Fruit fly (Drosophila melanogaster) whole organism, embryonic: ENCODE measurements around the gene CG6966.
A peak's percentile ranks its signal among the peaks of the same experiment; 100 is the strongest.

Experiments
- Antp ChIP-seq: fragments of 200-800 bp; sonication (Bioruptor generic); optimal IDR thresholded peaks from 3 replicates; lab custom pipeline; 2016; ENCODE audit warnings: missing biosample characterization, missing genetic modification characterization
- Atf6 ChIP-seq: fragments of 200-800 bp; sonication (Bioruptor generic); IDR thresholded peaks from 2 replicates; pipeline ENCODE4 v1.3.6; 2022; ENCODE audit warnings: missing biosample characterization, missing genetic modification characterization
- CG10274 ChIP-seq: fragments of 200-800 bp; sonication (Bioruptor generic); optimal IDR thresholded peaks from 3 replicates; lab custom pipeline; 2017; ENCODE audit warnings: missing biosample characterization, mild to moderate bottlenecking, missing genetic modification characterization
- CG11504 ChIP-seq: fragments of 200-800 bp; sonication (Bioruptor generic); optimal IDR thresholded peaks from 3 replicates; lab custom pipeline; 2019; ENCODE audit warnings: missing biosample characterization, mild to moderate bottlenecking, missing genetic modification characterization, moderate library complexity
- CG15479 ChIP-seq: fragments of 200-800 bp; sonication (Bioruptor generic); optimal IDR thresholded peaks from 3 replicates; lab custom pipeline; 2019; ENCODE audit warnings: missing biosample characterization, mild to moderate bottlenecking, missing genetic modification characterization, moderate library complexity
- CG2116 ChIP-seq: fragments of 200-800 bp; sonication (Bioruptor generic); optimal IDR thresholded peaks from 3 replicates; lab custom pipeline; 2018; ENCODE audit warnings: missing biosample characterization, mild to moderate bottlenecking, missing genetic modification characterization
- CG31388 ChIP-seq: fragments of 200-800 bp; sonication (Bioruptor generic); optimal IDR thresholded peaks from 2 replicates; lab custom pipeline; 2016; ENCODE audit warnings: missing biosample characterization, missing genetic modification characterization
- CG32532 ChIP-seq: fragments of 200-800 bp; sonication (Bioruptor generic); IDR thresholded peaks from 2 replicates; pipeline ENCODE4 v1.3.6; 2022; ENCODE audit warnings: missing biosample characterization, missing genetic modification characterization
- CG34224 ChIP-seq: fragments of 200-800 bp; sonication (Bioruptor generic); IDR thresholded peaks from 3 replicates; pipeline ENCODE4 v1.3.6; 2022; ENCODE audit warnings: missing biosample characterization, missing genetic modification characterization; ENCODE audit not compliant: partially characterized antibody
- CG4360 ChIP-seq: fragments of 200-800 bp; sonication (Bioruptor generic); IDR thresholded peaks from 2 replicates; pipeline ENCODE4 v1.3.6; 2022; ENCODE audit warnings: missing biosample characterization, missing genetic modification characterization
- CG6683 ChIP-seq: fragments of 200-800 bp; sonication (Bioruptor generic); optimal IDR thresholded peaks from 2 replicates; lab custom pipeline; 2017; ENCODE audit warnings: missing biosample characterization, mild to moderate bottlenecking, missing genetic modification characterization, missing genetic modification reagents
- CG7556 ChIP-seq: fragments of 200-800 bp; sonication (Bioruptor generic); optimal IDR thresholded peaks from 2 replicates; lab custom pipeline; 2017; ENCODE audit warnings: missing biosample characterization, mild to moderate bottlenecking, missing genetic modification characterization
- CG8944 ChIP-seq: fragments of 200-800 bp; sonication (Bioruptor generic); optimal IDR thresholded peaks from 3 replicates; lab custom pipeline; 2016; ENCODE audit warnings: missing biosample characterization, missing genetic modification characterization
- CG9215 ChIP-seq: fragments of 200-800 bp; sonication (Bioruptor generic); IDR thresholded peaks from 2 replicates; pipeline ENCODE4 v1.3.6; 2022; ENCODE audit warnings: missing biosample characterization, missing genetic modification characterization
- CrebB ChIP-seq: fragments of 200-800 bp; sonication (Bioruptor generic); optimal IDR thresholded peaks from 3 replicates; lab custom pipeline; 2018; ENCODE audit warnings: missing biosample characterization, mild to moderate bottlenecking, missing genetic modification characterization
- D19B ChIP-seq: fragments of 200-800 bp; sonication (Bioruptor generic); optimal IDR thresholded peaks from 2 replicates; lab custom pipeline; 2017; ENCODE audit warnings: missing biosample characterization, mild to moderate bottlenecking, missing genetic modification characterization
- Doc2 ChIP-seq: fragments of 200-800 bp; sonication (Bioruptor generic); IDR thresholded peaks from 2 replicates; pipeline ENCODE4 v1.3.6; 2022; ENCODE audit warnings: missing biosample characterization, missing genetic modification characterization
- Drgx ChIP-seq: fragments of 200-800 bp; sonication (Bioruptor generic); IDR thresholded peaks from 2 replicates; pipeline ENCODE4 v1.3.6; 2022; ENCODE audit warnings: missing biosample characterization, missing genetic modification characterization
- Elba2 ChIP-seq: fragments of 200-800 bp; sonication (Bioruptor generic); optimal IDR thresholded peaks from 3 replicates; lab custom pipeline; 2016; ENCODE audit warnings: missing biosample characterization, missing genetic modification characterization
- Hey ChIP-seq: fragments of 200-800 bp; sonication (Bioruptor generic); optimal IDR thresholded peaks from 3 replicates; lab custom pipeline; 2018; ENCODE audit warnings: missing biosample characterization, mild to moderate bottlenecking, missing genetic modification characterization
- PHDP ChIP-seq: fragments of 200-800 bp; sonication (Bioruptor generic); optimal IDR thresholded peaks from 3 replicates; lab custom pipeline; 2018; ENCODE audit warnings: missing biosample characterization, mild to moderate bottlenecking, missing genetic modification characterization, moderate library complexity
- Ravus ChIP-seq: fragments of 200-800 bp; sonication (Bioruptor generic); IDR thresholded peaks from 2 replicates; pipeline ENCODE4 v1.3.6; 2022; ENCODE audit warnings: missing biosample characterization, missing genetic modification characterization
- Ssrp ChIP-seq: fragments of 200-800 bp; sonication (Bioruptor generic); optimal IDR thresholded peaks from 2 replicates; lab custom pipeline; 2018; ENCODE audit warnings: missing biosample characterization, mild to moderate bottlenecking, missing genetic modification characterization, moderate library complexity
- Usf ChIP-seq: fragments of 200-800 bp; sonication (Bioruptor generic); optimal IDR thresholded peaks from 2 replicates; lab custom pipeline; 2017; ENCODE audit warnings: missing genotype, missing biosample characterization, missing genetic modification characterization
- YL-1 ChIP-seq: fragments of 200-800 bp; sonication (Bioruptor generic); optimal IDR thresholded peaks from 3 replicates; lab custom pipeline; 2017; ENCODE audit warnings: missing biosample characterization, mild to moderate bottlenecking, missing genetic modification characterization
- abd-A ChIP-seq: fragments of 200-800 bp; sonication (Bioruptor generic); optimal IDR thresholded peaks from 3 replicates; lab custom pipeline; 2019; ENCODE audit warnings: missing biosample characterization, mild to moderate bottlenecking, missing genetic modification characterization, moderate library complexity
- ato ChIP-seq: fragments of 200-800 bp; sonication (Bioruptor generic); IDR thresholded peaks from 2 replicates; pipeline ENCODE4 v1.3.6; 2022; ENCODE audit warnings: missing biosample characterization, missing genetic modification characterization; ENCODE audit not compliant: partially characterized antibody
- bcd ChIP-seq: fragments of 200-800 bp; sonication (Bioruptor generic); optimal IDR thresholded peaks from 2 replicates; lab custom pipeline; 2017; ENCODE audit warnings: missing biosample characterization, mild to moderate bottlenecking, missing genetic modification characterization
- bsh ChIP-seq, 2 experiments: fragments of 200-800 bp; sonication (Bioruptor generic); optimal IDR thresholded peaks; 2 replicates each; lab custom pipeline; 2017 to 2018; ENCODE audit warnings: mild to moderate bottlenecking in 2 of 2, missing biosample characterization in 2 of 2, missing genetic modification characterization in 2 of 2, moderate library complexity in 1 of 2
- crp ChIP-seq, 2 experiments: fragments of 200-800 bp; sonication (Bioruptor generic); optimal IDR thresholded peaks; 2 replicates in 1 of 2; 3 replicates in 1 of 2; lab custom pipeline; 2017; ENCODE audit warnings: missing biosample characterization in 2 of 2, missing genetic modification characterization in 2 of 2, mild to moderate bottlenecking in 1 of 2, moderate library complexity in 1 of 2
- disco-r ChIP-seq: fragments of 200-800 bp; sonication (Bioruptor generic); optimal IDR thresholded peaks from 2 replicates; lab custom pipeline; 2016; ENCODE audit warnings: missing biosample characterization, missing genetic modification characterization
- dmrt99B ChIP-seq: fragments of 200-800 bp; sonication (Bioruptor generic); optimal IDR thresholded peaks from 2 replicates; lab custom pipeline; 2018; ENCODE audit warnings: missing biosample characterization, mild to moderate bottlenecking, missing genetic modification characterization, moderate library complexity
- ftz-f1 ChIP-seq: fragments of 200-800 bp; sonication (Bioruptor generic); optimal IDR thresholded peaks from 2 replicates; lab custom pipeline; 2016; ENCODE audit warnings: missing biosample characterization, missing genetic modification characterization
- fu2 ChIP-seq: fragments of 200-800 bp; sonication (Bioruptor generic); optimal IDR thresholded peaks from 2 replicates; lab custom pipeline; 2016; ENCODE audit warnings: missing biosample characterization, missing genetic modification characterization
- hb ChIP-seq: fragments of 200-800 bp; sonication (Bioruptor generic); IDR thresholded peaks from 3 replicates; pipeline ENCODE4 v1.3.6; 2022; ENCODE audit warnings: missing biosample characterization, missing genetic modification characterization; ENCODE audit not compliant: partially characterized antibody
- hkb ChIP-seq, 2 experiments: fragments of 200-800 bp in 1 of 2; fragments of >200 bp in 1 of 2; sonication (Bioruptor generic) in 1 of 2; IDR thresholded peaks in 1 of 2; optimal IDR thresholded peaks in 1 of 2; 2 replicates each; pipeline versions ENCODE4 v1.3.6 to Lab custom; 2017 to 2022; ENCODE audit warnings: missing biosample characterization in 1 of 2, missing genetic modification characterization in 1 of 2
- ind ChIP-seq: fragments of 200-800 bp; sonication (Bioruptor generic); optimal IDR thresholded peaks from 3 replicates; lab custom pipeline; 2016; ENCODE audit warnings: missing biosample characterization, missing genetic modification characterization
- insv ChIP-seq, 2 experiments: fragments of 200-800 bp; sonication (Bioruptor generic); optimal IDR thresholded peaks; 3 replicates each; lab custom pipeline; 2016 to 2018; ENCODE audit warnings: missing biosample characterization in 2 of 2, missing genetic modification characterization in 2 of 2
- jing ChIP-seq: fragments of 200-800 bp; sonication (Bioruptor generic); optimal IDR thresholded peaks from 2 replicates; lab custom pipeline; 2018; ENCODE audit warnings: missing biosample characterization, mild to moderate bottlenecking, missing genetic modification characterization
- ken ChIP-seq: fragments of 200-800 bp; sonication (Bioruptor generic); IDR thresholded peaks from 3 replicates; pipeline ENCODE4 v1.3.6; 2022; ENCODE audit warnings: missing biosample characterization, missing genetic modification characterization
- p53 ChIP-seq: fragments of 200-800 bp; sonication (Bioruptor generic); optimal IDR thresholded peaks from 2 replicates; lab custom pipeline; 2016; ENCODE audit warnings: missing biosample characterization, missing genetic modification characterization
- pho ChIP-seq: fragments of 200-800 bp; sonication (Bioruptor generic); optimal IDR thresholded peaks from 2 replicates; lab custom pipeline; 2016; ENCODE audit warnings: missing biosample characterization, missing genetic modification characterization
- run ChIP-seq: fragments of 200-800 bp; sonication (Bioruptor generic); optimal IDR thresholded peaks from 3 replicates; lab custom pipeline; 2018; ENCODE audit warnings: missing biosample characterization, mild to moderate bottlenecking, missing genetic modification characterization
- sd ChIP-seq: fragments of 200-800 bp; sonication (Bioruptor generic); optimal IDR thresholded peaks from 3 replicates; lab custom pipeline; 2018; ENCODE audit warnings: missing biosample characterization, mild to moderate bottlenecking, missing genetic modification characterization, moderate library complexity
- sens-2 ChIP-seq: fragments of 200-800 bp; sonication (Bioruptor generic); IDR thresholded peaks from 2 replicates; pipeline ENCODE4 v1.3.6; 2022; ENCODE audit warnings: missing biosample characterization, missing genetic modification characterization
- tgo ChIP-seq: fragments of 200-800 bp; sonication (Bioruptor generic); IDR thresholded peaks from 3 replicates; pipeline ENCODE4 v1.3.6; 2022; ENCODE audit warnings: missing biosample characterization, missing genetic modification characterization
- toy ChIP-seq: fragments of 200-800 bp; sonication (Bioruptor generic); IDR thresholded peaks from 2 replicates; pipeline ENCODE4 v1.3.6; 2022; ENCODE audit warnings: missing biosample characterization, missing genetic modification characterization
- wek ChIP-seq: fragments of 200-800 bp; sonication (Bioruptor generic); optimal IDR thresholded peaks from 3 replicates; lab custom pipeline; 2018; ENCODE audit warnings: missing biosample characterization, mild to moderate bottlenecking, missing genetic modification characterization, moderate library complexity
- z ChIP-seq: fragments of 200-800 bp; sonication (Bioruptor generic); IDR thresholded peaks from 3 replicates; pipeline ENCODE4 v1.3.6; 2022; ENCODE audit warnings: missing biosample characterization, missing genetic modification characterization

CG6966 gene

dm6 chr3R:15089250-15089921 is 6.0 kb downstream of the CG6966 start (continued):
- TF ChIP-seq wek = peak; percentile 27
- no peak for TF ChIP-seq abd-A (tag; lab: Kevin White, UChicago)
- peak; percentile 65 for TF ChIP-seq PHDP
- 0 out of 2 replicates have a peak, but pooled peaks have one; percentile 6 for TF ChIP-seq Atf6
- peak; percentile 68 for TF ChIP-seq sd (tag; lab: Kevin White, UChicago)
- no peak for TF ChIP-seq CG32532 (GFP tag; lab: Robert Waterston, UW)
- TF ChIP-seq run (tag; lab: Kevin White, UChicago) = no peak
- no peak for TF ChIP-seq Ravus (GFP tag; lab: Robert Waterston, UW)
- TF ChIP-seq CG2116 (GFP tag; lab: Kevin White, UChicago) = peak; percentile 46
- peak; percentile 22 for TF ChIP-seq CG11504 (tag; lab: Kevin White, UChicago)
- TF ChIP-seq CG4360 (GFP tag; lab: Robert Waterston, UW) = 0 out of 2 replicates have a peak, but pooled peaks have one; percentile 8
- TF ChIP-seq dmrt99B (tag; lab: Kevin White, UChicago) = no peak
- TF ChIP-seq hkb (optimal IDR thresholded peaks at IDR 0.05; lab: Kevin White, UChicago) = no peak
- 0 out of 2 replicates have a peak, but pooled peaks have one; percentile 11 for TF ChIP-seq hkb (GFP tag; IDR thresholded peaks at IDR 0.05; lab: Robert Waterston, UW)
- TF ChIP-seq CG6683 = peak; percentile 41
- TF ChIP-seq jing (GFP tag; lab: Kevin White, UChicago) = no peak
- no peak for TF ChIP-seq crp (GFP tag; optimal IDR thresholded peaks at IDR 0.05; lab: Kevin White, UChicago)
- no peak for TF ChIP-seq toy (GFP tag; lab: Robert Waterston, UW)
- peak; percentile 6 for TF ChIP-seq Hey (tag; lab: Kevin White, UChicago)
- no peak for TF ChIP-seq Elba2 (GFP tag; lab: Kevin White, UChicago)
- no peak for TF ChIP-seq p53
- TF ChIP-seq bcd (GFP tag; lab: Kevin White, UChicago) = no peak
- TF ChIP-seq Antp (GFP tag; lab: Kevin White, UChicago) = peak; percentile 21
- no peak for TF ChIP-seq CG9215 (GFP tag; lab: Robert Waterston, UW)
- peak; percentile 6 for TF ChIP-seq Ssrp
- TF ChIP-seq CrebB (tag; lab: Kevin White, UChicago) = peak; percentile 66
- TF ChIP-seq Usf (GFP tag; lab: Kevin White, UChicago) = no peak
- TF ChIP-seq hb (GFP tag; lab: Robert Waterston, UW) = no peak
- peak in 1 of 2 experiments; percentile 7 for TF ChIP-seq insv (GFP tag; optimal IDR thresholded peaks at IDR 0.05; lab: Kevin White, UChicago)
- TF ChIP-seq disco-r (GFP tag; lab: Kevin White, UChicago) = no peak
- no peak for TF ChIP-seq CG34224
- peak; percentile 26 for TF ChIP-seq CG7556 (GFP tag; lab: Kevin White, UChicago)
- TF ChIP-seq fu2 (GFP tag; lab: Kevin White, UChicago) = no peak
- no peak for TF ChIP-seq CG15479
- no peak for TF ChIP-seq sens-2
- TF ChIP-seq D19B (GFP tag; lab: Kevin White, UChicago) = no peak
- TF ChIP-seq ind = peak; percentile 8
- TF ChIP-seq pho (GFP tag; lab: Kevin White, UChicago) = no peak
- TF ChIP-seq CG10274 (GFP tag; lab: Kevin White, UChicago) = no peak
- TF ChIP-seq CG31388 (GFP tag; lab: Kevin White, UChicago) = no peak
- TF ChIP-seq ato (GFP tag; lab: Robert Waterston, UW) = no peak
- TF ChIP-seq tgo = no peak
- peak; percentile 8 for TF ChIP-seq YL-1 (GFP tag; lab: Kevin White, UChicago)
- no peak for TF ChIP-seq z
- TF ChIP-seq CG8944 (GFP tag; lab: Kevin White, UChicago) = no peak
- no peak for TF ChIP-seq ftz-f1 (GFP tag; lab: Kevin White, UChicago)
- TF ChIP-seq bsh (GFP tag; optimal IDR thresholded peaks at IDR 0.05; lab: Kevin White, UChicago) = peak in 1 of 2 experiments; percentile 60
- no peak for TF ChIP-seq ken (GFP tag; lab: Robert Waterston, UW)
- no peak for TF ChIP-seq Doc2
- no peak for TF ChIP-seq Drgx (GFP tag; lab: Robert Waterston, UW)
